Fruit fly (Drosophila melanogaster) whole organism, embryonic: Measurements from ENCODE around the gene CG32454.

Source experiments
- Fer2 ChIP-seq: fragments of 200-800 bp; sonication (Bioruptor generic); optimal IDR thresholded peaks from 2 replicates; lab custom pipeline; 2018; ENCODE audit warnings: missing biosample characterization, mild to moderate bottlenecking, missing genetic modification characterization, moderate library complexity
- Poxn ChIP-seq: fragments of 200-800 bp; sonication (Bioruptor generic); IDR thresholded peaks from 2 replicates; pipeline ENCODE4 v1.3.6; 2022; ENCODE audit warnings: missing biosample characterization, missing genetic modification characterization

DNA sequence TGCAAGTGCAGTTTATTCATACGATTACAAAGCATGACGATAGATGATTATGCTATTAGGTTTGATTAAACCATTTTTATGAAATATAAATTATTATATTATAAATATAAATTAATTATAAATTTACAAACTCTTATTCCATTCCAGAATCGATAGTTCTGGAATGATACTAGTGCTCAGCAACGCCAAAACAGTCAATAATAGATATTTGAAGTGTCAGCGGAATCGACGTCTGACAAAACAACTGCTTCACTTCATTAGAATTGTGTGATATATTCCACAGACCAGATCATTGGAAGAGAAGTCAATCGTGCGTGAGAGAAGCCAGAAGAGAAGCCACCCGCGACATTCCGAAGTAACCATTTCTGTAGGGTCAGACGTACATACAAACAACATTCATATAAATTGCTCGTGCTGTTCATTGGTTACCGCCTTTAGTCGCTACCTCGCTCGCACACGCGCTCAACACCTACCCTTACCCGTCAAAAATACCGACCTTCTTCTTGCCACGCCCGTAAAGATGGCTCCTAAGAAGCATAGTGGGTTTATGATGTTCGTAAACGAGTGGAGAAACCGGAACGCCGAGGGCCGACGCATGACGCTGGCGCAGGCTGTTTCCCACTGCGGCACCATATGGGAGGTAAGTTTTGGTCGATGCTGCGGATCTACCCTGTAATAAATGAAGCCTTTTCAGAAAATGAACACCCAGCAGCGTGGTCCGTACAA, 5.4 kb upstream of the CG32454 start:
- TF ChIP-seq Fer2 (tag; lab: Kevin White, UChicago) (no peak), Poxn (no peak)
